Fruit fly (Drosophila melanogaster) whole organism: ENCODE data around the gene mRpS18B.

Experiments
- CG8478 ChIP-seq: fragments of >200 bp; optimal IDR thresholded peaks from 2 replicates; lab custom pipeline; 2018; ENCODE audit warnings: inconsistent platforms
- Dll ChIP-seq: fragments of >200 bp; optimal IDR thresholded peaks from 2 replicates; lab custom pipeline; 2017
- EcR ChIP-seq, 2 experiments: fragments of >200 bp; optimal IDR thresholded peaks; 2 replicates each; lab custom pipeline; 2017; ENCODE audit warnings: missing biosample characterization in 2 of 2, missing genetic modification characterization in 2 of 2, missing genetic modification reagents in 2 of 2
- pan ChIP-seq: fragments of >200 bp; optimal IDR thresholded peaks from 2 replicates; lab custom pipeline; 2017
- psq ChIP-seq: fragments of >200 bp; optimal IDR thresholded peaks from 2 replicates; lab custom pipeline; 2017
- usp ChIP-seq: fragments of >200 bp; optimal IDR thresholded peaks from 2 replicates; lab custom pipeline; 2017; ENCODE audit warnings: missing biosample characterization, missing genetic modification characterization, mixed read lengths

dm6 chr2L:20082155-20082964, 14.7 kb downstream of the mRpS18B start:
- TF ChIP-seq psq (lab: Kevin White, UChicago) (no peak), EcR (GFP tag; optimal IDR thresholded peaks at IDR 0.05; lab: Kevin White, UChicago) (no peak), pan (lab: Kevin White, UChicago) (no peak), CG8478 (lab: Kevin White, UChicago) (no peak), usp (GFP tag; lab: Kevin White, UChicago) (no peak), Dll (no peak)
